Worm (Caenorhabditis elegans) whole organism, L4 larva: Measurements from ENCODE around the gene ins-12.

Experiments used
- D1046.2 ChIP-seq: fragments of 200-800 bp; sonication (Bioruptor generic); IDR thresholded peaks from 2 replicates; pipeline ENCODE4 v1.3.6; 2022; ENCODE audit warnings: missing genetic modification characterization, missing compliant biosample characterization
- F37D6.2 ChIP-seq: sonication (generic microtip); optimal IDR thresholded peaks from 2 replicates; lab custom pipeline; 2016; ENCODE audit warnings: mild to moderate bottlenecking, missing genetic modification characterization, missing compliant biosample characterization
- F44E2.7 ChIP-seq: fragments of 200-800 bp; sonication (Bioruptor generic); IDR thresholded peaks from 2 replicates; pipeline ENCODE4 v2.1.2; 2022; ENCODE audit warnings: missing genetic modification characterization, missing compliant biosample characterization
- T26A8.4 ChIP-seq: fragments of 200-800 bp; sonication (Bioruptor generic); IDR thresholded peaks from 2 replicates; pipeline ENCODE4 v1.3.6; 2022; ENCODE audit warnings: missing genetic modification characterization, missing compliant biosample characterization
- Y48G9A.11 ChIP-seq: fragments of 200-800 bp; sonication (Bioruptor generic); IDR thresholded peaks from 2 replicates; pipeline ENCODE4 v1.3.6; 2022; ENCODE audit warnings: missing genetic modification reagents, missing genetic modification characterization, missing compliant biosample characterization
- Y5F2A.4 ChIP-seq: fragments of 200-800 bp; sonication (Bioruptor generic); optimal IDR thresholded peaks from 2 replicates; lab custom pipeline; 2018; ENCODE audit warnings: mild to moderate bottlenecking, missing genetic modification characterization, missing compliant biosample characterization
- Y75B8A.6 ChIP-seq: fragments of 200-800 bp; sonication (Bioruptor generic); IDR thresholded peaks from 2 replicates; pipeline ENCODE4 v1.3.6; 2022; ENCODE audit warnings: missing genetic modification reagents, missing genetic modification characterization, missing compliant biosample characterization
- ZK546.5 ChIP-seq, 2 experiments: sonication (generic microtip); optimal IDR thresholded peaks; 2 replicates each; lab custom pipeline; 2017; ENCODE audit warnings: missing biosample characterization in 2 of 2, missing genetic modification characterization in 2 of 2
- aly-2 ChIP-seq: sonication (generic microtip); optimal IDR thresholded peaks from 2 replicates; lab custom pipeline; 2018; ENCODE audit warnings: missing biosample characterization, missing genetic modification characterization
- arid-1 ChIP-seq: fragments of 200-800 bp; sonication (Bioruptor generic); conservative IDR thresholded peaks from 2 replicates; pipeline ENCODE4 v1.3.6; 2022; ENCODE audit warnings: missing genetic modification reagents, missing genetic modification characterization, missing compliant biosample characterization
- attf-4 ChIP-seq: sonication (generic microtip); optimal IDR thresholded peaks from 3 replicates; lab custom pipeline; 2017; ENCODE audit warnings: missing biosample characterization, missing genetic modification characterization
- ceh-28 ChIP-seq: fragments of 150-350 bp; optimal IDR thresholded peaks from 2 replicates; lab custom pipeline; 2014; ENCODE audit warnings: missing biosample characterization, missing genetic modification reagents, missing genetic modification characterization
- ceh-32 ChIP-seq: sonication (generic microtip); optimal IDR thresholded peaks from 2 replicates; lab custom pipeline; 2016; ENCODE audit warnings: mild to moderate bottlenecking, missing genetic modification characterization, missing compliant biosample characterization; ENCODE audit not compliant: poor library complexity
- ceh-62 ChIP-seq: sonication (generic microtip); optimal IDR thresholded peaks from 2 replicates; lab custom pipeline; 2017; ENCODE audit warnings: missing biosample characterization, missing genetic modification characterization
- ceh-82 ChIP-seq: sonication (generic microtip); optimal IDR thresholded peaks from 2 replicates; lab custom pipeline; 2017; ENCODE audit warnings: missing biosample characterization, missing genetic modification characterization
- ces-1 ChIP-seq: fragments of 150-350 bp; sonication (generic microtip); optimal IDR thresholded peaks from 4 replicates; lab custom pipeline; 2014; ENCODE audit warnings: missing biosample characterization, missing genetic modification reagents, missing genetic modification characterization
- daf-19 ChIP-seq: fragments of 200-800 bp; sonication (Bioruptor generic); conservative IDR thresholded peaks from 2 replicates; pipeline ENCODE4 v1.3.6; 2022; ENCODE audit warnings: missing genetic modification characterization, missing compliant biosample characterization
- dmd-6 ChIP-seq: fragments of 200-800 bp; sonication (Bioruptor generic); IDR thresholded peaks from 2 replicates; pipeline ENCODE4 v1.3.6; 2022; ENCODE audit warnings: missing genetic modification reagents, missing genetic modification characterization, missing compliant biosample characterization
- dpl-1 ChIP-seq: fragments of 150-350 bp; optimal IDR thresholded peaks from 2 replicates; lab custom pipeline; 2014; ENCODE audit warnings: missing biosample characterization, missing genetic modification reagents, missing genetic modification characterization
- duxl-1 ChIP-seq: sonication (generic microtip); optimal IDR thresholded peaks from 2 replicates; lab custom pipeline; 2016; ENCODE audit warnings: mild to moderate bottlenecking, missing genetic modification characterization, moderate library complexity, missing compliant biosample characterization; ENCODE audit not compliant: poor library complexity
- dve-1 ChIP-seq: sonication (generic microtip); optimal IDR thresholded peaks from 2 replicates; lab custom pipeline; 2017; ENCODE audit warnings: antibody characterized with exemption, mild to moderate bottlenecking, missing genetic modification characterization, missing compliant biosample characterization; ENCODE audit not compliant: insufficient read depth
- egl-43 ChIP-seq: fragments of 200-800 bp; sonication (Bioruptor generic); IDR thresholded peaks from 2 replicates; pipeline ENCODE4 v1.3.6; 2022; ENCODE audit warnings: missing genetic modification reagents, missing genetic modification characterization, missing compliant biosample characterization
- gei-8 ChIP-seq: fragments of 200-800 bp; sonication (Bioruptor generic); optimal IDR thresholded peaks from 2 replicates; lab custom pipeline; 2018; ENCODE audit warnings: mild to moderate bottlenecking, missing genetic modification characterization, missing compliant biosample characterization
- hlh-30 ChIP-seq: sonication (generic microtip); optimal IDR thresholded peaks from 2 replicates; lab custom pipeline; 2017; ENCODE audit warnings: antibody characterized with exemption, mild to moderate bottlenecking, missing genetic modification characterization, missing compliant biosample characterization; ENCODE audit not compliant: insufficient read depth
- hmg-1.1 ChIP-seq: fragments of 200-800 bp; sonication (Bioruptor generic); IDR thresholded peaks from 2 replicates; pipeline ENCODE4 v1.3.6; 2022; ENCODE audit warnings: missing genetic modification reagents, missing genetic modification characterization, missing compliant biosample characterization
- lin-1 ChIP-seq: fragments of 200-800 bp; sonication (Bioruptor generic); IDR thresholded peaks from 2 replicates; pipeline ENCODE4 v1.3.6; 2022; ENCODE audit warnings: missing genetic modification reagents, missing genetic modification characterization, missing compliant biosample characterization
- lin-38 ChIP-seq: fragments of 200-800 bp; sonication (Bioruptor generic); IDR thresholded peaks from 2 replicates; pipeline ENCODE4 v1.3.6; 2022; ENCODE audit warnings: missing genetic modification reagents, missing genetic modification characterization, missing compliant biosample characterization
- lin-39 ChIP-seq: fragments of 150-350 bp; optimal IDR thresholded peaks from 2 replicates; lab custom pipeline; 2014; ENCODE audit warnings: missing biosample characterization, missing genetic modification reagents, missing genetic modification characterization
- lir-3 ChIP-seq: sonication (generic microtip); optimal IDR thresholded peaks from 2 replicates; lab custom pipeline; 2016; ENCODE audit warnings: mild to moderate bottlenecking, missing genetic modification characterization, missing compliant biosample characterization
- mdt-29 ChIP-seq: fragments of 200-800 bp; sonication (Bioruptor generic); IDR thresholded peaks from 2 replicates; pipeline ENCODE4 v1.3.6; 2022; ENCODE audit warnings: missing genetic modification reagents, missing genetic modification characterization, missing compliant biosample characterization
- nhr-102 ChIP-seq: sonication (generic microtip); optimal IDR thresholded peaks from 2 replicates; lab custom pipeline; 2016; ENCODE audit warnings: mild to moderate bottlenecking, missing genetic modification characterization, moderate library complexity, missing compliant biosample characterization
- nhr-237 ChIP-seq: sonication (generic microtip); optimal IDR thresholded peaks from 2 replicates; lab custom pipeline; 2017; ENCODE audit warnings: missing biosample characterization, missing genetic modification characterization
- nhr-76 ChIP-seq: fragments of 150-350 bp; optimal IDR thresholded peaks from 2 replicates; lab custom pipeline; 2014; ENCODE audit warnings: missing biosample characterization, missing genetic modification characterization
- pha-4 ChIP-seq, 2 experiments: fragments of 150-350 bp in 1 of 2; fragments of 200-800 bp in 1 of 2; sonication (Bioruptor generic) in 1 of 2; IDR thresholded peaks in 1 of 2; optimal IDR thresholded peaks in 1 of 2; 2 replicates each; pipeline versions ENCODE4 v1.3.6 to Lab custom; 2014 to 2022; ENCODE audit warnings: missing genetic modification characterization in 2 of 2, missing genetic modification reagents in 2 of 2, missing biosample characterization in 1 of 2, missing compliant biosample characterization in 1 of 2
- pqm-1 ChIP-seq: sonication (generic microtip); optimal IDR thresholded peaks from 2 replicates; lab custom pipeline; 2017; ENCODE audit warnings: missing biosample characterization, missing genetic modification characterization
- rbr-2 ChIP-seq: sonication (generic microtip); optimal IDR thresholded peaks from 2 replicates; lab custom pipeline; 2016; ENCODE audit warnings: missing genotype, missing genetic modification characterization, missing compliant biosample characterization
- saeg-2 ChIP-seq: fragments of 200-800 bp; sonication (Bioruptor generic); IDR thresholded peaks from 2 replicates; pipeline ENCODE4 v1.3.6; 2022; ENCODE audit warnings: missing genetic modification reagents, missing genetic modification characterization, missing compliant biosample characterization
- set-16 ChIP-seq: fragments of 200-800 bp; sonication (Bioruptor generic); IDR thresholded peaks from 2 replicates; pipeline ENCODE4 v1.3.6; 2022; ENCODE audit warnings: missing genetic modification reagents, missing genetic modification characterization, missing compliant biosample characterization
- skn-1 ChIP-seq: fragments of 150-350 bp; optimal IDR thresholded peaks from 2 replicates; lab custom pipeline; 2014; ENCODE audit warnings: missing biosample characterization, missing genetic modification characterization
- snpc-1.2 ChIP-seq: fragments of 200-800 bp; sonication (Bioruptor generic); IDR thresholded peaks from 2 replicates; pipeline ENCODE4 v1.3.6; 2022; ENCODE audit warnings: missing genetic modification reagents, missing genetic modification characterization, missing compliant biosample characterization
- snpc-4 ChIP-seq: fragments of 150-350 bp; optimal IDR thresholded peaks from 2 replicates; lab custom pipeline; 2014; ENCODE audit warnings: missing biosample characterization, missing genetic modification characterization
- spr-1 ChIP-seq: sonication (generic microtip); optimal IDR thresholded peaks from 2 replicates; lab custom pipeline; 2016; ENCODE audit warnings: mild to moderate bottlenecking, missing genetic modification characterization, missing compliant biosample characterization
- tra-1 ChIP-seq: fragments of 200-800 bp; sonication (Bioruptor generic); IDR thresholded peaks from 2 replicates; pipeline ENCODE4 v1.3.6; 2022; ENCODE audit warnings: missing genetic modification reagents, missing genetic modification characterization, missing compliant biosample characterization
- unc-130 ChIP-seq: sonication (generic microtip); optimal IDR thresholded peaks from 2 replicates; lab custom pipeline; 2016; ENCODE audit warnings: missing genetic modification reagents, missing genetic modification characterization, missing compliant biosample characterization
- unc-39 ChIP-seq: sonication (generic microtip); optimal IDR thresholded peaks from 2 replicates; lab custom pipeline; 2017; ENCODE audit warnings: missing biosample characterization, missing genetic modification characterization
- unc-62 ChIP-seq, 3 experiments: fragments of 150-350 bp in 1 of 3; sonication (generic microtip); optimal IDR thresholded peaks in 2 of 3; peaks in 1 of 3; 1 replicate in 1 of 3; 2 replicates in 2 of 3; lab custom pipeline; 2014 to 2017; ENCODE audit warnings: missing biosample characterization in 3 of 3, missing genetic modification characterization in 3 of 3, missing genetic modification reagents in 3 of 3, missing genotype in 1 of 3
- vab-7 ChIP-seq: fragments of 200-800 bp; sonication (Bioruptor generic); IDR thresholded peaks from 2 replicates; pipeline ENCODE4 v1.3.6; 2022; ENCODE audit warnings: missing genetic modification reagents, missing genetic modification characterization, missing compliant biosample characterization
- zip-11 ChIP-seq: fragments of 200-800 bp; sonication (Bioruptor generic); IDR thresholded peaks from 2 replicates; pipeline ENCODE4 v1.3.6; 2022; ENCODE audit warnings: missing genetic modification characterization, missing compliant biosample characterization
- ztf-7 ChIP-seq: fragments of 150-350 bp; optimal IDR thresholded peaks from 2 replicates; lab custom pipeline; 2014; ENCODE audit warnings: missing biosample characterization, missing genetic modification characterization

The ins-12 gene

DNA sequence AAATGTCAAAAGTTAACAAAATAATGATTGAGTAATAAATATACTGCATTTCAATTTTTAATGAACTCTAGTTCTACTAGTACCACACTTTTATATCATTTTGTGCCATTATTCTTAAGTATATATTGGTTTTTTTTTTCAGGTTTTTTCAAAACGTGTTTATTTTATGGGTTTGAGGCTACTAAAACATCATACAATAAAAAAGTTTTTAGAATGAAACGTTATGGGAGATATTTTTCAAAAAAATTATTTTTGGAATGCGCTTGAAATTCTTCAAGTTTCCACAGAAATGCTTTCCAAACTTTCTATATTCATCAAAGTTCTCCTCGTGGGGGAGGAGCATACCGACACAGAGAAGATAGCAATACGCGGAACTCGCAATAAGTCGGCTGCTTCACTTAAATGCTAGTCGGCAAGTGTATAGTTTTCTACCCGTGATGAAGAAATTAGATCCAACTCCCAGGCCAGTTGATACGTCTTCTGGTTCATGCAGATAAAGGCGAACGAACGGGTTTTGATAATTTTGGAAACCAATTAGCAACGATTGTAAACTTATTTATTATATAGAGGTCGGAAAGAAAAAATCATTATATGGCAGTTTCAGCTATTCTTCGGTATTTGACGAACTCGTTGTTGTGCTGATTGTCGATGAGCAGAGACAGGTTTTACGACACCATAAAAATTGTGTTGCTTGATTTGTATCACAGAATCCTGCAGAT is 45.1 kb downstream of the ins-12 start, which contains the start of gene C17G10.10 (continued):
- TF ChIP-seq nhr-76 (tag; lab: Kevin White, UChicago) (no peak), T26A8.4 (peak; percentile 88; the same call in 1 of the 2 replicates), nhr-237 (no peak), Y75B8A.6 (no peak), Y5F2A.4 (GFP tag; lab: Kevin White, UChicago) (no peak), lir-3 (no peak), gei-8 (GFP tag; lab: Kevin White, UChicago) (no peak), ztf-7 (tag; lab: Kevin White, UChicago) (peak; percentile 68), unc-130 (GFP tag; lab: Kevin White, UChicago) (peak; percentile 39), F37D6.2 (tag; lab: Kevin White, UChicago) (no peak), Y48G9A.11 (GFP tag; lab: Robert Waterston, UW) (no peak), dmd-6 (peak; percentile 72), set-16 (GFP tag; lab: Robert Waterston, UW) (no peak), zip-11 (no peak), ceh-28 (no peak), dpl-1 (GFP tag; lab: Kevin White, UChicago) (peak; percentile 36), dve-1 (tag; lab: Kevin White, UChicago) (peak; percentile 89), duxl-1 (tag; lab: Kevin White, UChicago) (peak; percentile 78), daf-19 (GFP tag; lab: Robert Waterston, UW) (no peak; the same call in 1 of the 2 replicates), tra-1 (GFP tag; lab: Robert Waterston, UW) (no peak), ces-1 (no peak), egl-43 (GFP tag; lab: Robert Waterston, UW) (no peak), F44E2.7 (GFP tag; lab: Robert Waterston, UW) (no peak), ceh-82 (no peak), pha-4 (GFP tag; IDR thresholded peaks at IDR 0.05; lab: Robert Waterston, UW) (peak; percentile 50), pha-4 (tag; optimal IDR thresholded peaks at IDR 0.05; lab: Kevin White, UChicago) (peak; percentile 6), lin-1 (GFP tag; lab: Robert Waterston, UW) (peak; percentile 33; the same call in 1 of the 2 replicates), D1046.2 (GFP tag; lab: Robert Waterston, UW) (no peak), saeg-2 (no peak), ceh-62 (no peak), attf-4 (tag; lab: Kevin White, UChicago) (no peak), hlh-30 (tag; lab: Kevin White, UChicago) (peak; percentile 82), skn-1 (no peak), unc-62 (GFP tag; optimal IDR thresholded peaks at IDR 0.05 in 1 of 2; lab: Kevin White, UChicago) (no peak), unc-62 (tag; optimal IDR thresholded peaks at IDR 0.05; lab: Kevin White, UChicago) (no peak), lin-38 (GFP tag; lab: Robert Waterston, UW) (peak; percentile 69), ceh-32 (tag; lab: Kevin White, UChicago) (no peak), lin-39 (no peak), arid-1 (GFP tag; lab: Robert Waterston, UW) (0 out of 2 replicates have a peak, but pooled peaks have one; percentile 44), vab-7 (GFP tag; lab: Robert Waterston, UW) (no peak), mdt-29 (GFP tag; lab: Robert Waterston, UW) (no peak), hmg-1.1 (GFP tag; lab: Robert Waterston, UW) (peak; percentile 58; the same call in 1 of the 2 replicates), ZK546.5 (tag; optimal IDR thresholded peaks at IDR 0.05; lab: Kevin White, UChicago) (no peak), rbr-2 (tag; lab: Kevin White, UChicago) (peak; percentile 67), snpc-1.2 (GFP tag; lab: Robert Waterston, UW) (peak; percentile 75), unc-39 (tag; lab: Kevin White, UChicago) (no peak), spr-1 (tag; lab: Kevin White, UChicago) (peak; percentile 76), pqm-1 (peak; percentile 33), snpc-4 (tag; lab: Kevin White, UChicago) (peak; percentile 93), aly-2 (tag; lab: Kevin White, UChicago) (no peak), nhr-102 (peak; percentile 68)
